Worm (Caenorhabditis elegans): ENCODE measurements around the gene acd-4.

acd-4 gene

ce11 chrV:8637666-8638271, at the start of gene acd-4, which contains the start of gene F28A12.10:
TSS of gene acd-4 (plus strand) at chrV:8638221.
TSS of gene F28A12.10 (minus strand) at chrV:8637766.
- TF ChIP-seq nhr-237 (tag; optimal IDR thresholded peaks at IDR 0.05) (no peak), vab-15 (tag; optimal IDR thresholded peaks at IDR 0.05) (no peak), rnt-1 (tag; optimal IDR thresholded peaks at IDR 0.05) (no peak), mep-1 (tag; optimal IDR thresholded peaks at IDR 0.05) (no peak), ceh-82 (tag; optimal IDR thresholded peaks at IDR 0.05) (no peak), C04F5.9 (tag; optimal IDR thresholded peaks at IDR 0.05) (no peak), tbx-2 (tag; optimal IDR thresholded peaks at IDR 0.05) (no peak), xbp-1 (tag; optimal IDR thresholded peaks at IDR 0.05) (no peak), nhr-11 (tag; optimal IDR thresholded peaks at IDR 0.05) (no peak), lin-35 (GFP tag; optimal IDR thresholded peaks at IDR 0.05) (no peak), unc-62 (GFP tag; optimal IDR thresholded peaks at IDR 0.05) (no peak), alr-1 (tag; optimal IDR thresholded peaks at IDR 0.05; ENCODE audit: borderline replicate concordance) (no peak), egl-13 (tag; optimal IDR thresholded peaks at IDR 0.05) (no peak), ceh-8 (GFP tag; optimal IDR thresholded peaks at IDR 0.05) (no peak), nhr-19 (GFP tag; conservative IDR thresholded peaks at IDR 0.05) (no peak), nhr-47 (tag; optimal IDR thresholded peaks at IDR 0.05) (no peak), nhr-12 (tag; optimal IDR thresholded peaks at IDR 0.05) (no peak), nhr-20 (tag; optimal IDR thresholded peaks at IDR 0.05) (no peak)

ce11 chrV:8592691-8593307, 45.2 kb upstream of the acd-4 start:
- TF ChIP-seq blmp-1 (tag; optimal IDR thresholded peaks at IDR 0.05) = peak; percentile 23
- TF ChIP-seq sptf-1 (tag; optimal IDR thresholded peaks at IDR 0.05) = no peak
- no peak for TF ChIP-seq rnt-1 (tag; optimal IDR thresholded peaks at IDR 0.05)
- TF ChIP-seq lin-14 (GFP tag; optimal IDR thresholded peaks at IDR 0.05) = peak; percentile 38
- no peak for TF ChIP-seq tlp-1 (tag; optimal IDR thresholded peaks at IDR 0.05)
- no peak for TF ChIP-seq mep-1 (tag; optimal IDR thresholded peaks at IDR 0.05)
- TF ChIP-seq lin-39 (tag; optimal IDR thresholded peaks at IDR 0.05) = no peak
- TF ChIP-seq fkh-4 (tag; optimal IDR thresholded peaks at IDR 0.05; ENCODE audit: borderline replicate concordance) = no peak
- no peak for TF ChIP-seq skn-1 (tag; optimal IDR thresholded peaks at IDR 0.05)
- peak; percentile 5 for TF ChIP-seq fkh-10 (GFP tag; optimal IDR thresholded peaks at IDR 0.05)
- TF ChIP-seq nhr-77 (tag; optimal IDR thresholded peaks at IDR 0.05) = no peak
- TF ChIP-seq C34B4.2 (tag; optimal IDR thresholded peaks at IDR 0.05) = no peak
- TF ChIP-seq nhr-85 (tag) = peak; percentile 25
- no peak for TF ChIP-seq pax-3 (tag; optimal IDR thresholded peaks at IDR 0.05)
- no peak for TF ChIP-seq efl-1 (optimal IDR thresholded peaks at IDR 0.05)
- peak in 1 of 2 experiments; percentile 75 for TF ChIP-seq efl-1 (GFP tag; optimal IDR thresholded peaks at IDR 0.05 in 1 of 2)
- no peak for TF ChIP-seq ces-1 (GFP tag; optimal IDR thresholded peaks at IDR 0.05)

- no peak for TF ChIP-seq unc-86 (tag; optimal IDR thresholded peaks at IDR 0.05)
- peak; percentile 36; the same call in 1 of the 2 replicates for TF ChIP-seq nhr-19 (GFP tag; conservative IDR thresholded peaks at IDR 0.05)
- TF ChIP-seq mdl-1 (tag; optimal IDR thresholded peaks at IDR 0.05) = peak in 1 of 2 experiments; percentile 18
- TF ChIP-seq nhr-20 (tag; optimal IDR thresholded peaks at IDR 0.05) = peak; percentile 12
- TF ChIP-seq efl-1 (optimal IDR thresholded peaks at IDR 0.05) = no peak
- peak; percentile 6 to 82 for TF ChIP-seq efl-1 (GFP tag; optimal IDR thresholded peaks at IDR 0.05 in 1 of 2)
- no peak for TF ChIP-seq mef-2 (tag; optimal IDR thresholded peaks at IDR 0.05)
- peak; percentile 68 for TF ChIP-seq nhr-71 (tag; optimal IDR thresholded peaks at IDR 0.05)
- peak; percentile 76 for TF ChIP-seq lin-14 (GFP tag; optimal IDR thresholded peaks at IDR 0.05)
- peak; percentile 8 for TF ChIP-seq snu-23 (GFP tag; optimal IDR thresholded peaks at IDR 0.05)
- TF ChIP-seq ztf-11 (tag; optimal IDR thresholded peaks at IDR 0.05) = peak in 1 of 2 experiments; percentile 15
- peak in 1 of 2 experiments; percentile 28 for TF ChIP-seq lin-35 (GFP tag; optimal IDR thresholded peaks at IDR 0.05)
- peak; percentile 38 to 41 for TF ChIP-seq lsy-2 (tag; optimal IDR thresholded peaks at IDR 0.05)
- TF ChIP-seq alr-1 (tag; optimal IDR thresholded peaks at IDR 0.05; ENCODE audit: borderline replicate concordance) = no peak
- no peak for TF ChIP-seq blmp-1 (tag; optimal IDR thresholded peaks at IDR 0.05)
- peak; percentile 80 for TF ChIP-seq rnt-1 (tag; optimal IDR thresholded peaks at IDR 0.05)
- TF ChIP-seq pag-3 (tag; optimal IDR thresholded peaks at IDR 0.05; ENCODE audit: borderline replicate concordance, insufficient read depth) = peak; percentile 44
- TF ChIP-seq unc-130 (tag; optimal IDR thresholded peaks at IDR 0.05) = peak; percentile 74
Observed at ce11 chrV:8594105-8594964, 43.7 kb upstream of the acd-4 start, which contains the start of gene tag-196. TSS of gene tag-196 (plus strand) at chrV:8594914.

Measured in whole organism, L1 larva.